Worm (Caenorhabditis elegans) whole organism, young adult: ENCODE data around the gene pssy-1.

Source experiments
- F23B12.7 ChIP-seq: sonication (generic microtip); optimal IDR thresholded peaks from 2 replicates; lab custom pipeline; 2017; ENCODE audit warnings: missing genetic modification characterization, mild to moderate bottlenecking, missing compliant biosample characterization, antibody characterized with exemption, moderate library complexity; ENCODE audit not compliant: insufficient read depth
- Y95B8A.8 ChIP-seq: fragments of 200-800 bp; sonication (Bioruptor generic); IDR thresholded peaks from 2 replicates; pipeline ENCODE4 v1.3.6; 2022; ENCODE audit warnings: missing genetic modification reagents, missing genetic modification characterization, missing compliant biosample characterization
- akir-1 ChIP-seq: fragments of 200-800 bp; sonication (Bioruptor generic); optimal IDR thresholded peaks from 2 replicates; lab custom pipeline; 2018; ENCODE audit warnings: mild to moderate bottlenecking, missing genetic modification characterization, moderate library complexity, missing compliant biosample characterization
- ama-1 ChIP-seq, 3 experiments: fragments of 150-350 bp in 1 of 3; sonication (generic microtip) in 2 of 3; optimal IDR thresholded peaks; 2 replicates each; lab custom pipeline; 2014 to 2018; ENCODE audit warnings: missing biosample characterization in 2 of 3, missing genetic modification characterization in 2 of 3, missing genetic modification reagents in 2 of 3
- die-1 ChIP-seq: sonication (generic microtip); optimal IDR thresholded peaks from 2 replicates; lab custom pipeline; 2016; ENCODE audit warnings: missing genotype, mild to moderate bottlenecking, missing genetic modification characterization, missing compliant biosample characterization
- pha-4 ChIP-seq: fragments of 150-350 bp; sonication (generic microtip); optimal IDR thresholded peaks from 2 replicates; lab custom pipeline; 2014; ENCODE audit warnings: missing biosample characterization, missing genetic modification reagents, missing genetic modification characterization
- rcor-1 ChIP-seq: fragments of 200-800 bp; sonication (Bioruptor generic); IDR thresholded peaks from 2 replicates; pipeline ENCODE4 v1.3.6; 2022; ENCODE audit warnings: missing genetic modification reagents, missing genetic modification characterization, missing compliant biosample characterization
- rec-8 ChIP-seq, 2 experiments: sonication (generic microtip); optimal IDR thresholded peaks; 2 replicates each; lab custom pipeline; 2016; ENCODE audit warnings: mild to moderate bottlenecking in 2 of 2, missing genetic modification characterization in 2 of 2, missing genetic modification reagents in 2 of 2, missing genotype in 2 of 2, missing biosample characterization in 1 of 2, missing compliant biosample characterization in 1 of 2, moderate library complexity in 1 of 2
- repo-1 ChIP-seq: sonication (generic microtip); optimal IDR thresholded peaks from 2 replicates; lab custom pipeline; 2017; ENCODE audit warnings: mild to moderate bottlenecking, missing genetic modification characterization, missing compliant biosample characterization
- snpc-3.4 ChIP-seq: sonication (generic microtip); optimal IDR thresholded peaks from 2 replicates; lab custom pipeline; 2017; ENCODE audit warnings: missing genetic modification characterization, mild to moderate bottlenecking, missing compliant biosample characterization, antibody characterized with exemption, moderate library complexity, missing genotype, missing genetic modification reagents
- tlf-1 ChIP-seq: fragments of 200-800 bp; sonication (Bioruptor generic); optimal IDR thresholded peaks from 2 replicates; lab custom pipeline; 2018; ENCODE audit warnings: mild to moderate bottlenecking, missing genetic modification characterization, missing compliant biosample characterization
- unc-130 ChIP-seq: sonication (generic microtip); optimal IDR thresholded peaks from 2 replicates; lab custom pipeline; 2016; ENCODE audit warnings: missing genetic modification reagents, missing genetic modification characterization, missing compliant biosample characterization
- ztf-25 ChIP-seq: fragments of 200-800 bp; sonication (Bioruptor generic); IDR thresholded peaks from 2 replicates; pipeline ENCODE4 v1.3.6; 2022; ENCODE audit warnings: missing genetic modification reagents, missing genetic modification characterization, missing compliant biosample characterization
- ztf-26 ChIP-seq: sonication (generic microtip); optimal IDR thresholded peaks from 2 replicates; lab custom pipeline; 2017; ENCODE audit warnings: missing genetic modification characterization, missing compliant biosample characterization

DNA sequence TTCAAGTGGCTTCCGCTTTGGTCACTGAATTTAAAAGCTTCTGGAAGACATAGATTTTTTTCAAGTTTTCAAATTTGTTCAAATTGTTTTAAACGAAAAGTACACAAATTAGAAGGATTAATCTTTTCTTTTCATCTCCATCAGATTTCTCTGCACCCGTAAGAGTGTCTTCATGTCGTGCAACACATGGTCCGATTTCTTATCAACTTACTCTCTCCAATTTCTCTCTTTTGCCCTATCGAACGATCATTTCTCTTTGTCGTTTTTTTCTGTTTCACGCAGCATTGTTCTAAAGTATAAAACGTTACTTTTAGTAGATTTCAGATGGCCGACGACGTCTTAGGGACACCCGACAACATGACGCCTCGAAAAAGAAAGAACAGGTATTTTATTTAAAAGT is at the start of gene pssy-1:
- TF ChIP-seq snpc-3.4 (tag; lab: Kevin White, UChicago) (no peak), akir-1 (no peak), ztf-26 (tag; lab: Kevin White, UChicago) (no peak), tlf-1 (GFP tag; lab: Kevin White, UChicago) (no peak), die-1 (no peak), unc-130 (no peak), ama-1 (optimal IDR thresholded peaks at IDR 0.05; lab: Kevin White, UChicago) (no peak), ama-1 (GFP tag; optimal IDR thresholded peaks at IDR 0.05; lab: Kevin White, UChicago) (no peak), pha-4 (tag; lab: Kevin White, UChicago) (no peak), F23B12.7 (tag; lab: Kevin White, UChicago) (no peak), repo-1 (no peak), rec-8 (tag; optimal IDR thresholded peaks at IDR 0.05; lab: Kevin White, UChicago) (no peak), Y95B8A.8 (GFP tag; lab: Robert Waterston, UW) (no peak), rcor-1 (GFP tag; lab: Robert Waterston, UW) (no peak), ztf-25 (GFP tag; lab: Robert Waterston, UW) (no peak)
